Fruit fly (Drosophila melanogaster) whole organism, embryonic: ENCODE measurements around the gene Map205.

ENCODE experiments used
- CG10979 ChIP-seq: fragments of 200-800 bp; sonication (Bioruptor generic); optimal IDR thresholded peaks from 2 replicates; lab custom pipeline; 2018; ENCODE audit warnings: missing biosample characterization, mild to moderate bottlenecking, missing genetic modification characterization, moderate library complexity
- CG11093 ChIP-seq: fragments of 200-800 bp; sonication (Bioruptor generic); IDR thresholded peaks from 3 replicates; pipeline ENCODE4 v1.3.6; 2022; ENCODE audit warnings: missing biosample characterization, missing genetic modification characterization
- CG12942 ChIP-seq: fragments of 200-800 bp; sonication (Bioruptor generic); optimal IDR thresholded peaks from 3 replicates; lab custom pipeline; 2016; ENCODE audit warnings: missing biosample characterization, missing genetic modification characterization
- CG18619 ChIP-seq: fragments of 200-800 bp; sonication (Bioruptor generic); optimal IDR thresholded peaks from 3 replicates; lab custom pipeline; 2017; ENCODE audit warnings: missing biosample characterization, mild to moderate bottlenecking, missing genetic modification characterization
- CG34422 ChIP-seq: fragments of 200-800 bp; sonication (Bioruptor generic); IDR thresholded peaks from 3 replicates; pipeline ENCODE4 v1.3.6; 2022; ENCODE audit warnings: missing biosample characterization, missing genetic modification characterization
- CG3847 ChIP-seq: fragments of 200-800 bp; sonication (Bioruptor generic); IDR thresholded peaks from 2 replicates; pipeline ENCODE4 v1.3.6; 2022; ENCODE audit warnings: missing biosample characterization, missing genetic modification characterization
- Max ChIP-seq: fragments of 200-800 bp; sonication (Bioruptor generic); optimal IDR thresholded peaks from 2 replicates; lab custom pipeline; 2016; ENCODE audit warnings: missing biosample characterization, mild to moderate bottlenecking, missing genetic modification characterization
- grn ChIP-seq: fragments of 200-800 bp; sonication (Bioruptor generic); optimal IDR thresholded peaks from 3 replicates; lab custom pipeline; 2017; ENCODE audit warnings: missing biosample characterization, missing genetic modification characterization
- sens ChIP-seq: fragments of 200-800 bp; sonication (Bioruptor generic); peaks from one replicate; lab custom pipeline; 2016; ENCODE audit warnings: missing biosample characterization, missing genetic modification characterization
- slou ChIP-seq: fragments of 200-800 bp; sonication (Bioruptor generic); optimal IDR thresholded peaks from 3 replicates; lab custom pipeline; 2016; ENCODE audit warnings: missing biosample characterization, missing genetic modification characterization
- stwl ChIP-seq: fragments of 200-800 bp; sonication (Bioruptor generic); optimal IDR thresholded peaks from 3 replicates; lab custom pipeline; 2018; ENCODE audit warnings: missing biosample characterization, mild to moderate bottlenecking, missing genetic modification characterization, moderate library complexity
- unc-4 ChIP-seq: fragments of 200-800 bp; sonication (Bioruptor generic); IDR thresholded peaks from 2 replicates; pipeline ENCODE4 v1.3.6; 2022; ENCODE audit warnings: missing biosample characterization, missing genetic modification characterization; ENCODE audit not compliant: partially characterized antibody
- wor ChIP-seq: fragments of 200-800 bp; sonication (Bioruptor generic); IDR thresholded peaks from 2 replicates; pipeline ENCODE4 v1.3.6; 2022; ENCODE audit warnings: missing biosample characterization, missing genetic modification characterization

- TF ChIP-seq slou (GFP tag; lab: Kevin White, UChicago) (no peak), CG34422 (no peak), CG3847 (GFP tag; lab: Robert Waterston, UW) (no peak), stwl (peak; percentile 27), sens (GFP tag; lab: Kevin White, UChicago) (no peak), CG10979 (tag; lab: Kevin White, UChicago) (no peak), CG12942 (GFP tag; lab: Kevin White, UChicago) (no peak), CG11093 (GFP tag; lab: Robert Waterston, UW) (no peak), wor (GFP tag; lab: Robert Waterston, UW) (no peak), Max (no peak), CG18619 (no peak), unc-4 (GFP tag; lab: Robert Waterston, UW) (no peak), grn (no peak)
These were observed 24.5 kb downstream of the Map205 start for dm6 chr3R:32043778-32044177.
